Worm (Caenorhabditis elegans): ENCODE data around the gene F54H5.2.

F54H5.2 gene

DNA sequence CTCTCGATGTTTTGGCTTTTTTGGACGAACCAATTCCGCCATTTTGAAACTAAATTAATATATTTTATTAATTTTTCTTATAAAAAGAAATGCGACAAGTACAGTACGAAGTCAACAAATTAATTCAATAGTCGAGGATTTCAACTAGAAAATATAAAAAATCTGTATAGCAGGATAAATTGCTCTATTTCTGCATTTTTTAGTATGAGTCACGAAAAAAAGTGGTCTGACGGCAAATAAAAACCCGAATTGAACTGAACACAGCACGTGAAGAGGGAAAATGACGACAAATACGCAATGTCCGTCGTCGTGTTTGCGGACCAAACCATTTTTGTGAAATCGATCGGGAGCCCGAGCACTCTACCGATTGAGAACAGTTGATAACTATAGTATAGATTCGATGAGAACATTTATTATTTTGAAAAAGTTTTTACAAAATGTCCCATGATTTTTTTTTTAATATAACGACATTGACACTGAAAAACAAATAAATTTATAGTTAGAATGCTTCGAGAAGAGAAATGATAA is 17.9 kb upstream of the F54H5.2 start, which contains the start of gene epg-5:
TSS of gene epg-5 (minus strand) at position 51 of the 528 bp plus-strand sequence.
- TF ChIP-seq W03F9.2 (tag; optimal IDR thresholded peaks at IDR 0.05) (no peak), dao-5 (tag; optimal IDR thresholded peaks at IDR 0.05) (no peak), him-1 (tag; optimal IDR thresholded peaks at IDR 0.05) (no peak)

DNA sequence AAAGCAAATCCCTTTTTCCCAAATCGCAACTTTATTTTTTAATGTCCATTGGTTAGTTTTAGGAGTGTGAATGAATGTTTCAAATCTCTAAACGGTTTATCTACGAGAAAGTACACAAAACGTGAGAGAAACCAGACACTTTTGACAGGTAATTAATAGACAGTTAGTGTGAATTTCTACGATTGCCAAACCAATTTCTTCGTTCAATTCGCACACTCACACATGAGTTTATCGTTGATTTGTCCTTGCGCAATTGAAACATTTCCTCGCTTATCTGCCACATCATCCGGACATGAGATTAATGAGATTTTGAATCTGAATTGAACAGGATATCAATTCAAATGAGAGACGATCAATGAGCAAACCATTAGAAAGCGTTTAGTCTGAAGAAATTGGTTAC is 17.0 kb upstream of the F54H5.2 start:
- no peak for TF ChIP-seq him-1 (tag; optimal IDR thresholded peaks at IDR 0.05)
- TF ChIP-seq dao-5 (tag; optimal IDR thresholded peaks at IDR 0.05): no peak
- TF ChIP-seq W03F9.2 (tag; optimal IDR thresholded peaks at IDR 0.05): no peak

DNA sequence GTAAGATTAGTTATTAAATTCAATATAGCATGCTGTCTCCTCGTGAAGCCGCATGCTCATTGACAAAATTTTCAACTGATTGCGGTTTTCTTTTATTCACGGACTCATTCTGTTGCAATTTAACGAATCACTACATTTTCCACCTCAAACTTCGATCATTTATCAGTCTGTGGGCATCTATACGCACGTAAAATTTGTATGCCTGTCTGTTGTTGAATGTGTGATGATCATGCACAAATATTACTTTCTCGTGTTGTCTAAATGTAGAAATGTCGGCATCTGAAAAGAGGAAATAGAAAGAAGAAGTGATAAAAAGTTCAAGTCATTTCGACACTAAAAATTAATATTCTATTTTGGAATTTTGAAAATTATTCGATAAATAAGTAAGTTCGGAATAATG is 14.7 kb upstream of the F54H5.2 start:
- no peak for TF ChIP-seq dao-5 (tag; optimal IDR thresholded peaks at IDR 0.05)
- no peak for TF ChIP-seq him-1 (tag; optimal IDR thresholded peaks at IDR 0.05)
- TF ChIP-seq W03F9.2 (tag; optimal IDR thresholded peaks at IDR 0.05): no peak

- TF ChIP-seq him-1 (tag; optimal IDR thresholded peaks at IDR 0.05) (no peak), W03F9.2 (tag; optimal IDR thresholded peaks at IDR 0.05) (no peak), dao-5 (tag; optimal IDR thresholded peaks at IDR 0.05) (no peak)
These were observed 12.8 kb upstream of the F54H5.2 start for ce11 chrII:6614500-6614899.

DNA sequence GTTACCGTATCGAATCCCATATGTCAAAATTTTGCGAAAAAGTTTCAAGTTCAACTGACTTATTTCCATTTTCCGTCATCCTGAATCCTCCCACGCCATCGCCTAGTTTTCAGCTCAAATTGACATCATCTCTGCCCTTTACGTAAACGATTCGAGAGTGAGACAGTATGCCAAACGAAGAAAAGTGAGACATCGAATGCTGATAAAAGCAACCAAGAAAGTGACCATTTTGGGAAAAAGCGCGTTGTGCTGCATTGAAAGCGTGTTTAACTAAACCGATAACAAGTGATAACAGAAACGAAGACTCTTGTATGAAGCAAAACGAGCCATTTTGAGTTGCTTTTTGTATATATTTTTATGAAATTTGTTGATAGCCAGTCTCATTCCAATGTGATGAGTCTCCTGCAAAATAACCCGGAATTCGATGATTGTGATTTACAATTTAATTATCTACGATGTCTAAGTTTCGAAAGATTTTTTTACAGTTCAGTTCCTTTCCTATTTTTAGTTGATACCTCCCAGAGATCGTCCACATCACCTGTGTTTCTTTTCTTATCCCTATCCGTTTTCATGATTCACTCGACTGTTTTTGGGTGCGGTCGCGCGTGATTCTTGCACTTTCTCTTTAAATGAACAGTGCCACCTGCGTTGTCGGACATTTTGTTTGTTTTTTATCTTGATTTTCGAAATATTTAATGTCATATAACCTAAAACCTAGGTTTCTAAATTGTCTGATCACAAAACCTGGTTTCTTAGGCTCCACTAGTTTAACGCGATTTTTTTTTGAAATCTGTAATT is 11.9 kb upstream of the F54H5.2 start:
- TF ChIP-seq dao-5 (tag; optimal IDR thresholded peaks at IDR 0.05): no peak
- no peak for TF ChIP-seq him-1 (tag; optimal IDR thresholded peaks at IDR 0.05)
- TF ChIP-seq W03F9.2 (tag; optimal IDR thresholded peaks at IDR 0.05): no peak

ce11 chrII:6616135-6616534 is 11.1 kb upstream of the F54H5.2 start:
- TF ChIP-seq him-1 (tag; optimal IDR thresholded peaks at IDR 0.05) (no peak), W03F9.2 (tag; optimal IDR thresholded peaks at IDR 0.05) (no peak)

- TF ChIP-seq dao-5 (tag; optimal IDR thresholded peaks at IDR 0.05) (no peak), W03F9.2 (tag; optimal IDR thresholded peaks at IDR 0.05) (no peak), him-1 (tag; optimal IDR thresholded peaks at IDR 0.05) (no peak)
These were observed 10.5 kb upstream of the F54H5.2 start, which contains the start of gene klf-3 for ce11 chrII:6616770-6617169. klf-3 (plus strand) TSS chrII:6616878.

DNA sequence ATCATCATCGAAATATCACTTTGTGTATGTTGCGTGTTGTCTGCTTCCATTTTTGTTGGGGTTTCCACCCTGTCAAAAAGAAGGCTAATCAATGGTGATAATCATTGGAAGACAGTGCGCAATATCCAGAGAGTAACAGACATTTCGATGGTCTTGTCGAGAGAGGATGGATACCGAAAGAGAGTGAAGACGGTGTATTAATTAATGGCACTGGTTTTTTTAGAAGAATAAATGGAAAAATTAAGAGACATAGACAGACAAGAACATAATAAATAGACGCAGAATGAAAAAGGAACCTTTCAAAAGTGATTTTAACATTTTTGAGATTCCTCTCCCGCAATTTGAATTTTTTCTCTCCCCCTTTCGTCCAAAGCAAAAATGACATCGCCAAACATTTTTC is 8.3 kb upstream of the F54H5.2 start:
- TF ChIP-seq W03F9.2 (tag; optimal IDR thresholded peaks at IDR 0.05): no peak
- TF ChIP-seq him-1 (tag; optimal IDR thresholded peaks at IDR 0.05): no peak
- TF ChIP-seq dao-5 (tag; optimal IDR thresholded peaks at IDR 0.05): no peak

ce11 chrII:6621886-6622285 is 5.4 kb upstream of the F54H5.2 start, which contains the start of gene F54H5.3:
F54H5.3 (plus strand) TSS chrII:6622186.
- TF ChIP-seq dao-5 (tag; optimal IDR thresholded peaks at IDR 0.05) (no peak), W03F9.2 (tag; optimal IDR thresholded peaks at IDR 0.05) (no peak), him-1 (tag; optimal IDR thresholded peaks at IDR 0.05) (no peak)

DNA sequence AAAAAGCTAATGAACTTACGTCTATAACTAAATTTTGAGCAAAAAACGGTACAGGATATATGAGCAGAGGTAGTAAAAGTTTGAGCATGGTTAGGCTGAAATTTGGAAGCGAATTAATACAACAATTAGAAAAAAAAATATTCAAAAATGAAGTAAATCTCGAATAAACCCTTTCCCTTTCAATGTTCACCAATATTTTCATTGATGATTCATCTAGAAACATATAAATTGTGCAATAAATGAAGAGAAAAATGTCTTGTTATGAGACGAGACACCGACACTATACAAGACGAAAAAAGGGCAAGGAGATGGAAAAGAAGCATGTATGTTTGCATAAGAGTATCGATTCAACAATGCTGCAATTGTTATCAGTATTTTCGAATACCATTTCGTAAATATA is 2.0 kb upstream of the F54H5.2 start, which contains the start of gene F54H5.14:
TSS of gene F54H5.14 (minus strand) at position 101 of the 400 bp plus-strand sequence.
- TF ChIP-seq him-1 (tag; optimal IDR thresholded peaks at IDR 0.05) (no peak), W03F9.2 (tag; optimal IDR thresholded peaks at IDR 0.05) (no peak), dao-5 (tag; optimal IDR thresholded peaks at IDR 0.05) (no peak)

- TF ChIP-seq dao-5 (tag; optimal IDR thresholded peaks at IDR 0.05) (no peak), him-1 (tag; optimal IDR thresholded peaks at IDR 0.05) (no peak), W03F9.2 (tag; optimal IDR thresholded peaks at IDR 0.05) (no peak)
These were observed 1.1 kb downstream of the F54H5.2 start for ce11 chrII:6628397-6628796.

- TF ChIP-seq him-1 (tag; optimal IDR thresholded peaks at IDR 0.05) (no peak), W03F9.2 (tag; optimal IDR thresholded peaks at IDR 0.05) (no peak), dao-5 (tag; optimal IDR thresholded peaks at IDR 0.05) (no peak)
These were observed 2.5 kb downstream of the F54H5.2 start for ce11 chrII:6629775-6630174.

ce11 chrII:6630811-6631210 is 3.5 kb downstream of the F54H5.2 start, which contains the start of gene T19D12.4:
T19D12.4 (plus strand) TSS chrII:6631105.
- no peak for TF ChIP-seq W03F9.2 (tag; optimal IDR thresholded peaks at IDR 0.05)
- no peak for TF ChIP-seq dao-5 (tag; optimal IDR thresholded peaks at IDR 0.05)
- no peak for TF ChIP-seq him-1 (tag; optimal IDR thresholded peaks at IDR 0.05)

- TF ChIP-seq him-1 (tag; optimal IDR thresholded peaks at IDR 0.05) (no peak), dao-5 (tag; optimal IDR thresholded peaks at IDR 0.05) (no peak), W03F9.2 (tag; optimal IDR thresholded peaks at IDR 0.05) (no peak)
These were observed 4.7 kb downstream of the F54H5.2 start for ce11 chrII:6631995-6632394.
